Comparison of ENCODE assay signal across 3 fruit fly cellular contexts in the genomic region with DNA sequence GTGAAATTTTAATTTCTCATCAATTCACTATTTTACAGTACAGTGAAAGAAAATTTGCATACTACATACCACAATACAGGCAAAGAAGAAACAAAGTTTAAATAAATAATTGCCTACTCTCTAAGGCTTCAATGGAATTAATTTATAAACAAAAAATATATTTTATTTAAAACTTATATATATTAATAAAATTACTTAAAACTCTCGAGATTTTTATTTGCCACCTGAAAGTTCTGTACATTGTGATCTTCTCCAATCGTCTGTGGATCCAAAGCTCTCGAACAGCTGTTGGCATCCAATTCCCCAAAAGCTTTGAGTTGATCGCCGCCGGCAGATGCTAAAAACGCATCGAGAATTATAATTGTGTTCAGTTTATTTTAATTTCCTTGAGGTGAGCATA.
TF ChIP-seq lines count a peak whose summit lies in the region.

A gene (plus strand): TSS at position 301 of the 400 bp plus-strand sequence.

- TF ChIP-seq CTCF in whole organism, embryonic (GFP tag; optimal IDR thresholded peaks at IDR 0.05; lab: Kevin White, UChicago), result no peak

TF ChIP-seq in whole organism, adult, 20 proteins besides CTCF, POLR2A, EP300 and RAD21:
- TF ChIP-seq CG14711 (tag; optimal IDR thresholded peaks at IDR 0.05; lab: Kevin White, UChicago) (peak; percentile 56), toe (GFP tag; optimal IDR thresholded peaks at IDR 0.05; lab: Kevin White, UChicago) (no peak), tj (GFP tag; optimal IDR thresholded peaks at IDR 0.05; lab: Kevin White, UChicago) (no peak), CG7045 (GFP tag; optimal IDR thresholded peaks at IDR 0.05; lab: Kevin White, UChicago) (no peak), CG7101 (tag; optimal IDR thresholded peaks at IDR 0.05; lab: Kevin White, UChicago) (peak; percentile 25), Crg-1 (GFP tag; optimal IDR thresholded peaks at IDR 0.05; lab: Kevin White, UChicago) (no peak), CG33017 (tag; optimal IDR thresholded peaks at IDR 0.05; lab: Kevin White, UChicago) (peak; percentile 23), CG11617 (GFP tag; optimal IDR thresholded peaks at IDR 0.05; lab: Kevin White, UChicago) (no peak), CG5204 (GFP tag; optimal IDR thresholded peaks at IDR 0.05; lab: Kevin White, UChicago) (no peak)

TF ChIP-seq in whole organism, embryonic, 481 proteins besides CTCF, POLR2A, EP300 and RAD21:
- TF ChIP-seq gce (GFP tag; IDR thresholded peaks at IDR 0.05; lab: Robert Waterston, UW) (no peak), CG3995 (GFP tag; optimal IDR thresholded peaks at IDR 0.05; lab: Kevin White, UChicago) (no peak), slbo (GFP tag; IDR thresholded peaks at IDR 0.05; lab: Robert Waterston, UW) (0 out of 2 replicates have a peak, but pooled peaks have one; percentile 25), bigmax (GFP tag; optimal IDR thresholded peaks at IDR 0.05; lab: Kevin White, UChicago) (no peak), CG6689 (GFP tag; IDR thresholded peaks at IDR 0.05; lab: Robert Waterston, UW) (peak; percentile 39; the same call in 1 of the 2 replicates), Myb (GFP tag; optimal IDR thresholded peaks at IDR 0.05; lab: Kevin White, UChicago) (no peak), dmrt99B (tag; optimal IDR thresholded peaks at IDR 0.05; lab: Kevin White, UChicago) (peak; percentile 7), CkIIα-i1 (GFP tag; IDR thresholded peaks at IDR 0.05; lab: Robert Waterston, UW) (no peak), Trl (optimal IDR thresholded peaks at IDR 0.05; lab: Kevin White, UChicago) (no peak), Trl (GFP tag; optimal IDR thresholded peaks at IDR 0.05; lab: Kevin White, UChicago) (no peak), Meics (GFP tag; optimal IDR thresholded peaks at IDR 0.05; lab: Kevin White, UChicago) (peak; percentile 2), gem (tag; optimal IDR thresholded peaks at IDR 0.05; lab: Kevin White, UChicago) (peak; percentile 47), crp (GFP tag; optimal IDR thresholded peaks at IDR 0.05; lab: Kevin White, UChicago) (peak in 1 of 2 experiments; percentile 22), Elba2 (GFP tag; optimal IDR thresholded peaks at IDR 0.05; lab: Kevin White, UChicago) (no peak), Hr51 (GFP tag; optimal IDR thresholded peaks at IDR 0.05; lab: Kevin White, UChicago) (peak in 1 of 2 experiments; percentile 15), Sox102F (GFP tag; optimal IDR thresholded peaks at IDR 0.05; lab: Kevin White, UChicago) (peak; percentile 29), pum (GFP tag; optimal IDR thresholded peaks at IDR 0.05; lab: Kevin White, UChicago) (no peak)

TF ChIP-seq in whole organism, pupa, 21 proteins besides CTCF, POLR2A, EP300 and RAD21:
- TF ChIP-seq CG9948 (tag; optimal IDR thresholded peaks at IDR 0.05; lab: Kevin White, UChicago) (no peak), CG4496 (GFP tag; IDR thresholded peaks at IDR 0.05; lab: Robert Waterston, UW) (0 out of 3 replicates have a peak, but pooled peaks have one; percentile 9)
